Worm (Caenorhabditis elegans) whole organism, mixed stage, embryonic: ENCODE measurements around the gene K09A9.6.

Source experiments
- ces-1 ChIP-seq: fragments of 150-350 bp; optimal IDR thresholded peaks from 2 replicates; lab custom pipeline; 2014; ENCODE audit warnings: missing biosample characterization, missing genetic modification reagents, missing genetic modification characterization
- cnd-1 ChIP-seq: fragments of 200-800 bp; sonication (Bioruptor generic); optimal IDR thresholded peaks from 2 replicates; lab custom pipeline; 2018; ENCODE audit warnings: mild to moderate bottlenecking, missing genetic modification characterization, missing compliant biosample characterization
- pha-4 ChIP-seq: fragments of 150-350 bp; optimal IDR thresholded peaks from 2 replicates; lab custom pipeline; 2018; ENCODE audit warnings: missing biosample characterization, missing genetic modification reagents, missing genetic modification characterization

ce11 chrX:15544671-15545070, 32.4 kb upstream of the K09A9.6 start:
- TF ChIP-seq cnd-1 (no peak), pha-4 (tag; lab: Kevin White, UChicago) (no peak), ces-1 (GFP tag; lab: Kevin White, UChicago) (no peak)
